Worm (Caenorhabditis elegans): ENCODE results near the gene H38K22.6.

DNA sequence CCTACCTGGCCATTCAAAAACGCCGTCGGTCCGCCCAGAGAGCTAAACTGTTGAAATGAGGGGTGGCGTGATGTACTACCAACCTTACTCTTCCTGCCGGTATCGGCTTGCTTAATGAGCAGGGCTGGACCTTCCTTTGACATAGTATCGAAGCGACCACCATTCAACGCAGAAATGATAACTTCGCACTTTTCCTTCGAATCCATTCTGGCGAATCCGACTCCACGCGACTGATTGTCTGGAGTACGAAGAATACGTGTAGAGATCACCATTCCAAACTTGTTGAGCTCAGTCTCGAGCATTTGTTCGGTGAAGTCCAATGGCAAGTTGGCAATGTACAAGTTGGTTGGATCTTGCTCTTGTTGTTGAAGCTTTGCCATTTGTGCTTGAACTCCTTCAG, 42.0 kb upstream of the H38K22.6 start:
- TF ChIP-seq ama-1 (optimal IDR thresholded peaks at IDR 0.05) (no peak), nhr-237 (tag; optimal IDR thresholded peaks at IDR 0.05) (no peak), nhr-28 (tag; optimal IDR thresholded peaks at IDR 0.05) (no peak), jun-1 (tag; optimal IDR thresholded peaks at IDR 0.05) (no peak), mep-1 (tag; optimal IDR thresholded peaks at IDR 0.05) (no peak), hlh-4 (tag; optimal IDR thresholded peaks at IDR 0.05) (no peak), aly-2 (tag; optimal IDR thresholded peaks at IDR 0.05) (no peak), nhr-76 (tag; optimal IDR thresholded peaks at IDR 0.05) (no peak), skn-1 (tag; optimal IDR thresholded peaks at IDR 0.05) (no peak), nhr-90 (tag; optimal IDR thresholded peaks at IDR 0.05; ENCODE audit: poor library complexity) (no peak)

All from whole organism, L1 larva.